Fruit fly (Drosophila melanogaster) whole organism, adult: Measurements from ENCODE around the gene Art9.

Experiments
- CG11617 ChIP-seq: fragments of 200-800 bp; sonication (Bioruptor generic); optimal IDR thresholded peaks from 2 replicates; lab custom pipeline; 2017; ENCODE audit warnings: mild to moderate bottlenecking, missing biosample characterization, missing genetic modification reagents, missing genetic modification characterization
- CG1620 ChIP-seq: fragments of 200-800 bp; sonication (Bioruptor generic); optimal IDR thresholded peaks from 2 replicates; lab custom pipeline; 2016; ENCODE audit warnings: missing biosample characterization, missing genetic modification characterization
- Hr96 ChIP-seq: fragments of 200-800 bp; sonication (Bioruptor generic); optimal IDR thresholded peaks from 2 replicates; lab custom pipeline; 2016; ENCODE audit warnings: missing biosample characterization, missing genetic modification characterization
- Mnt ChIP-seq: fragments of 200-800 bp; sonication (Bioruptor generic); optimal IDR thresholded peaks from 2 replicates; lab custom pipeline; 2016; ENCODE audit warnings: missing biosample characterization, mild to moderate bottlenecking, missing genetic modification characterization
- bab1 ChIP-seq: fragments of 200-800 bp; sonication (Bioruptor generic); optimal IDR thresholded peaks from 3 replicates; lab custom pipeline; 2019; ENCODE audit warnings: missing biosample characterization, mild to moderate bottlenecking, missing genetic modification characterization, moderate library complexity
- tj ChIP-seq: fragments of 200-800 bp; sonication (Bioruptor generic); optimal IDR thresholded peaks from 3 replicates; lab custom pipeline; 2017; ENCODE audit warnings: missing biosample characterization, mild to moderate bottlenecking, missing genetic modification characterization, moderate library complexity
- toe ChIP-seq: fragments of 200-800 bp; sonication (Bioruptor generic); optimal IDR thresholded peaks from 2 replicates; lab custom pipeline; 2016; ENCODE audit warnings: missing biosample characterization, missing genetic modification characterization

- TF ChIP-seq toe (no peak), CG11617 (GFP tag; lab: Kevin White, UChicago) (no peak), CG1620 (GFP tag; lab: Kevin White, UChicago) (no peak), Hr96 (no peak), Mnt (GFP tag; lab: Kevin White, UChicago) (no peak), bab1 (GFP tag; lab: Kevin White, UChicago) (no peak), tj (GFP tag; lab: Kevin White, UChicago) (no peak)
These were observed 41.7 kb downstream of the Art9 start, which contains the start of gene ems for dm6 chr3R:13901543-13901945.
